Worm (Caenorhabditis elegans): ENCODE data around the gene zchc-1A.

Gene zchc-1A

ce11 chrX:5165037-5165436, 9.1 kb upstream of the zchc-1A start, which contains the start of gene mans-3 (continued):
- peak; percentile 94 for TF ChIP-seq sma-9 (GFP tag; optimal IDR thresholded peaks at IDR 0.05)
- TF ChIP-seq sma-9 (tag; optimal IDR thresholded peaks at IDR 0.05) = no peak
- peak; percentile 23 for TF ChIP-seq lin-39 (tag; optimal IDR thresholded peaks at IDR 0.05)
- TF ChIP-seq skn-1 (tag; optimal IDR thresholded peaks at IDR 0.05) = peak; percentile 67
- TF ChIP-seq nhr-21 (tag; optimal IDR thresholded peaks at IDR 0.05) = peak; percentile 89
- no peak for TF ChIP-seq unc-62 (GFP tag; optimal IDR thresholded peaks at IDR 0.05)
- no peak for TF ChIP-seq unc-39 (tag; optimal IDR thresholded peaks at IDR 0.05)
- TF ChIP-seq nhr-11 (tag; optimal IDR thresholded peaks at IDR 0.05) = no peak

- TF ChIP-seq mdl-1 (tag; optimal IDR thresholded peaks at IDR 0.05) (no peak), nhr-12 (tag; optimal IDR thresholded peaks at IDR 0.05) (no peak), mab-5 (tag; optimal IDR thresholded peaks at IDR 0.05) (no peak), nhr-25 (tag; optimal IDR thresholded peaks at IDR 0.05) (no peak), unc-39 (tag; optimal IDR thresholded peaks at IDR 0.05) (no peak), blmp-1 (tag; optimal IDR thresholded peaks at IDR 0.05; ENCODE audit: insufficient read depth) (no peak), ztf-1 (GFP tag; conservative IDR thresholded peaks at IDR 0.05) (no peak), zag-1 (tag; optimal IDR thresholded peaks at IDR 0.05) (no peak), aly-2 (tag; optimal IDR thresholded peaks at IDR 0.05) (no peak), lin-39 (tag; optimal IDR thresholded peaks at IDR 0.05) (no peak), nhr-6 (tag; optimal IDR thresholded peaks at IDR 0.05) (no peak), sem-4 (tag; optimal IDR thresholded peaks at IDR 0.05) (no peak), elt-3 (tag; optimal IDR thresholded peaks at IDR 0.05) (no peak), mbf-1 (tag; optimal IDR thresholded peaks at IDR 0.05) (no peak), gmeb-1 (tag; optimal IDR thresholded peaks at IDR 0.05) (no peak), fos-1 (tag; optimal IDR thresholded peaks at IDR 0.05) (no peak), nhr-23 (tag; optimal IDR thresholded peaks at IDR 0.05) (no peak)
Measured at ce11 chrX:5168770-5169169, 5.4 kb upstream of the zchc-1A start.

ce11 chrX:5171085-5171484, 3.1 kb upstream of the zchc-1A start, which contains the start of gene T03G11.10:
T03G11.10 (minus strand) TSS chrX:5171185.
- TF ChIP-seq fos-1 (tag; optimal IDR thresholded peaks at IDR 0.05) = no peak
- TF ChIP-seq zag-1 (tag; optimal IDR thresholded peaks at IDR 0.05) = no peak
- TF ChIP-seq sma-3 (GFP tag; optimal IDR thresholded peaks at IDR 0.05) = no peak
- TF ChIP-seq lsy-2 (tag; optimal IDR thresholded peaks at IDR 0.05) = no peak
- TF ChIP-seq dmd-4 (tag; optimal IDR thresholded peaks at IDR 0.05) = no peak
- TF ChIP-seq elt-3 (tag; optimal IDR thresholded peaks at IDR 0.05) = no peak
- TF ChIP-seq unc-62 (GFP tag; optimal IDR thresholded peaks at IDR 0.05) = no peak
- TF ChIP-seq nhr-10 (tag; optimal IDR thresholded peaks at IDR 0.05) = no peak
- no peak for TF ChIP-seq F13H6.1 (tag; optimal IDR thresholded peaks at IDR 0.05)
- TF ChIP-seq R02D3.7 (tag; optimal IDR thresholded peaks at IDR 0.05) = no peak
- no peak for TF ChIP-seq nhr-12 (tag; optimal IDR thresholded peaks at IDR 0.05)
- no peak for TF ChIP-seq lin-13 (GFP tag; optimal IDR thresholded peaks at IDR 0.05)
- no peak for TF ChIP-seq sem-4 (tag; optimal IDR thresholded peaks at IDR 0.05)
- no peak for TF ChIP-seq nhr-11 (tag; optimal IDR thresholded peaks at IDR 0.05)
- TF ChIP-seq skn-1 (tag; optimal IDR thresholded peaks at IDR 0.05) = no peak
- TF ChIP-seq gmeb-1 (tag; optimal IDR thresholded peaks at IDR 0.05) = no peak

ce11 chrX:5179050-5179449, 4.9 kb downstream of the zchc-1A start, which contains the start of gene metl-9:
metl-9 (minus strand) TSS chrX:5179150.
- TF ChIP-seq mbf-1 (tag; optimal IDR thresholded peaks at IDR 0.05) = no peak
- no peak for TF ChIP-seq sma-3 (GFP tag; optimal IDR thresholded peaks at IDR 0.05)
- TF ChIP-seq ztf-4 (tag; optimal IDR thresholded peaks at IDR 0.05) = no peak
- TF ChIP-seq mab-5 (tag; optimal IDR thresholded peaks at IDR 0.05) = no peak
- no peak for TF ChIP-seq ama-1 (optimal IDR thresholded peaks at IDR 0.05)
- no peak for TF ChIP-seq nhr-6 (tag; optimal IDR thresholded peaks at IDR 0.05)
- no peak for TF ChIP-seq unc-39 (tag; optimal IDR thresholded peaks at IDR 0.05)
- TF ChIP-seq R02D3.7 (tag; optimal IDR thresholded peaks at IDR 0.05) = no peak
- no peak for TF ChIP-seq alr-1 (tag; optimal IDR thresholded peaks at IDR 0.05)
- no peak for TF ChIP-seq F13H6.1 (tag; optimal IDR thresholded peaks at IDR 0.05)
- no peak for TF ChIP-seq nhr-129 (tag; optimal IDR thresholded peaks at IDR 0.05)
- no peak for TF ChIP-seq nhr-10 (tag; optimal IDR thresholded peaks at IDR 0.05)
- no peak for TF ChIP-seq nhr-77 (tag; optimal IDR thresholded peaks at IDR 0.05)
- TF ChIP-seq unc-55 (GFP tag; optimal IDR thresholded peaks at IDR 0.05) = no peak

- TF ChIP-seq nhr-11 (tag; optimal IDR thresholded peaks at IDR 0.05) (no peak), nhr-6 (tag; optimal IDR thresholded peaks at IDR 0.05) (no peak), ZK546.5 (tag; optimal IDR thresholded peaks at IDR 0.05) (no peak), elt-3 (tag; optimal IDR thresholded peaks at IDR 0.05) (no peak), zag-1 (tag; optimal IDR thresholded peaks at IDR 0.05) (no peak), nhr-23 (tag; optimal IDR thresholded peaks at IDR 0.05) (no peak), dmd-4 (tag; optimal IDR thresholded peaks at IDR 0.05) (no peak), nhr-12 (tag; optimal IDR thresholded peaks at IDR 0.05) (no peak), unc-55 (GFP tag; optimal IDR thresholded peaks at IDR 0.05) (no peak), crh-2 (tag; optimal IDR thresholded peaks at IDR 0.05) (no peak), unc-62 (GFP tag; optimal IDR thresholded peaks at IDR 0.05) (no peak)
Measured at ce11 chrX:5179874-5180273, 5.7 kb downstream of the zchc-1A start, which contains the start of gene sru-48. sru-48 (plus strand) TSS chrX:5180174.
